Worm (Caenorhabditis elegans) whole organism, L3 larva: ENCODE results near the gene tbcb-1.

Experiments used
- aly-2 ChIP-seq: fragments of 150-350 bp; optimal IDR thresholded peaks from 2 replicates; lab custom pipeline; 2014; ENCODE audit warnings: missing biosample characterization, missing genetic modification characterization
- ceh-82 ChIP-seq: fragments of 150-350 bp; optimal IDR thresholded peaks from 2 replicates; lab custom pipeline; 2014; ENCODE audit warnings: missing biosample characterization, missing genetic modification characterization
- ceh-9 ChIP-seq: sonication (generic microtip); optimal IDR thresholded peaks from 2 replicates; lab custom pipeline; 2018; ENCODE audit warnings: missing biosample characterization, missing genetic modification characterization
- egl-27 ChIP-seq: sonication (generic microtip); optimal IDR thresholded peaks from 4 replicates; lab custom pipeline; 2017; ENCODE audit warnings: missing biosample characterization, missing genetic modification reagents, missing genetic modification characterization
- lin-15B ChIP-seq: fragments of 150-350 bp; optimal IDR thresholded peaks from 2 replicates; lab custom pipeline; 2014; ENCODE audit warnings: missing biosample characterization, missing genetic modification characterization
- nfya-1 ChIP-seq: sonication (generic microtip); optimal IDR thresholded peaks from 2 replicates; lab custom pipeline; 2017; ENCODE audit warnings: missing genetic modification characterization, mild to moderate bottlenecking, missing compliant biosample characterization, antibody characterized with exemption, moderate library complexity; ENCODE audit not compliant: insufficient read depth
- nhr-43 ChIP-seq: sonication (generic microtip); optimal IDR thresholded peaks from 2 replicates; lab custom pipeline; 2016; ENCODE audit warnings: mild to moderate bottlenecking, missing genetic modification characterization, missing compliant biosample characterization; ENCODE audit not compliant: poor library complexity, severe bottlenecking
- skn-1 ChIP-seq: fragments of 150-350 bp; optimal IDR thresholded peaks from 2 replicates; lab custom pipeline; 2014; ENCODE audit warnings: missing biosample characterization, missing genetic modification characterization
- tbx-2 ChIP-seq: sonication (generic microtip); optimal IDR thresholded peaks from 2 replicates; lab custom pipeline; 2016; ENCODE audit warnings: mild to moderate bottlenecking, missing genetic modification characterization, missing compliant biosample characterization

DNA sequence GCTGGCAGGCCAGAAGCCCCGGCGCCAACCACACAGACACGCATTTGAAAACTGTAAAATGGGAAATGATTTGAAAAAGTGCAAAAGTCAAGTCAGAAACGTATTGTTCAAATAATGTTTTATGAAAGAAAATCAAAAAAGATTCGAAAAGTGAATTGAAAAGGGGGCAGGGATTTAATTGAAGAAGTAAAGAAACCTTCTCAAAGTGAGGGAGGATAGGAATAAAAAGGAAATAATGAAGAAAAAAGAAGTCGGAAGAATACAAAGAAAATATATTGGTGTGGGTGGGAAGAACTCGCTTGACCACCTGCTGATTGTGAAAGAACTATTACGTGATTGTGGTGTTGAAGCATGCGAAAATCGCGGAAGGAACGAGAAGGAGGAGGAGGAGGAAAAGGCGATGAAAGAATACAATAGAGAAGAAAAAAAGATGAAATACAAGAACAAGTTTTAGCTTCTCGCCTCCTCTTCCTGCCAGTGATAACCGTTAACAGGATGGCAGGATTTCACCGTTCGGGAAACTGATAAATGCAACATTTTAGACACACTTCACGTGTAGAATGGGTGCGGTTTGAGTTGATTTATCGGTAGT is 14.8 kb downstream of the tbcb-1 start, which contains the start of gene fmo-4:
- no peak for TF ChIP-seq lin-15B (tag; lab: Kevin White, UChicago)
- TF ChIP-seq nfya-1 = no peak
- no peak for TF ChIP-seq tbx-2 (tag; lab: Kevin White, UChicago)
- no peak for TF ChIP-seq skn-1 (tag; lab: Kevin White, UChicago)
- no peak for TF ChIP-seq ceh-82 (tag; lab: Kevin White, UChicago)
- no peak for TF ChIP-seq ceh-9 (tag; lab: Kevin White, UChicago)
- no peak for TF ChIP-seq egl-27
- TF ChIP-seq nhr-43 = peak; percentile 96
- TF ChIP-seq aly-2 = no peak
